Worm (Caenorhabditis elegans): Measurements from ENCODE around the gene Y67H2A.2.

The Y67H2A.2 gene

DNA sequence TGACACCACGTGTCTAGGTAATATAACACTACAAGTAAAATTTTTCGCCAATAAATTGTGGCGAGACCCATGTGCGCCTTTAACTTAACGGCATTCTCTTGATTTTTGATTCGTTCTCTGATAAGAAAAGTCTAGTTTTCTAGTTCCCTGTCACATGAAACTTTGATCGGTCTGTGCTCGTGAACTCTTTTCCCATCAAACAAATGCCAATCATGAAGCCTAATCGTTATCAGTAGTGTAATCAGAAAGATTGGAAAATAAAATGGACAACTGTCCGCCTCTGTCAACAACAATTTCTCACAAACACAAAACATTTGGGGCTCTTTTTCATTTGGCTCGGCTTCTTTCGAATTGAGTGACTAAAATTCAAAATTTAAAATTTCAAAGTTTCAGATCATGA lies 43.8 kb downstream of the Y67H2A.2 start, which contains the start of gene ttr-45 (continued):
- 0 out of 2 replicates have a peak, but pooled peaks have one; percentile 22 for TF ChIP-seq ekl-4 (GFP tag; IDR thresholded peaks at IDR 0.05)
- no peak for TF ChIP-seq bed-2 (GFP tag; IDR thresholded peaks at IDR 0.05)
- peak; percentile 5 for TF ChIP-seq nhr-90 (tag; optimal IDR thresholded peaks at IDR 0.05)
- TF ChIP-seq snpc-1.3 (tag; optimal IDR thresholded peaks at IDR 0.05; ENCODE audit: insufficient read depth) = no peak
- TF ChIP-seq lin-40 (tag; optimal IDR thresholded peaks at IDR 0.05) = peak; percentile 44
- no peak for TF ChIP-seq mcd-1 (GFP tag; IDR thresholded peaks at IDR 0.05)
- TF ChIP-seq ceh-79 (tag; optimal IDR thresholded peaks at IDR 0.05) = no peak
- no peak for TF ChIP-seq gei-17 (GFP tag; optimal IDR thresholded peaks at IDR 0.05)
- no peak for TF ChIP-seq xnd-1 (tag; optimal IDR thresholded peaks at IDR 0.05)
- TF ChIP-seq aptf-2 (GFP tag; conservative IDR thresholded peaks at IDR 0.05) = no peak
- TF ChIP-seq repo-1 (tag; optimal IDR thresholded peaks at IDR 0.05) = no peak
- TF ChIP-seq ceh-27 (GFP tag; optimal IDR thresholded peaks at IDR 0.05) = no peak
- no peak for TF ChIP-seq ceh-40 (GFP tag; IDR thresholded peaks at IDR 0.05)
- no peak for TF ChIP-seq ceh-100 (GFP tag; IDR thresholded peaks at IDR 0.05)
- TF ChIP-seq K12H6.12 (tag; optimal IDR thresholded peaks at IDR 0.05) = no peak
- TF ChIP-seq egl-44 (GFP tag; IDR thresholded peaks at IDR 0.05) = no peak
- TF ChIP-seq ceh-91 (GFP tag; IDR thresholded peaks at IDR 0.05) = no peak
- TF ChIP-seq hlh-26 (GFP tag; conservative IDR thresholded peaks at IDR 0.05) = no peak
- peak; percentile 65 for TF ChIP-seq pha-4 (tag; optimal IDR thresholded peaks at IDR 0.05)
- TF ChIP-seq lin-26 (GFP tag; IDR thresholded peaks at IDR 0.05) = no peak
- no peak for TF ChIP-seq madf-6 (GFP tag; IDR thresholded peaks at IDR 0.05)
- TF ChIP-seq cebp-2 (GFP tag; IDR thresholded peaks at IDR 0.05) = no peak
- TF ChIP-seq ztf-22 (GFP tag; optimal IDR thresholded peaks at IDR 0.05) = peak; percentile 48
- no peak for TF ChIP-seq B0035.1 (tag; optimal IDR thresholded peaks at IDR 0.05)
- no peak for TF ChIP-seq F49E8.2 (tag; optimal IDR thresholded peaks at IDR 0.05; ENCODE audit: insufficient read depth)
- no peak for TF ChIP-seq nfya-2 (GFP tag; IDR thresholded peaks at IDR 0.05)
- no peak for TF ChIP-seq snpc-1.1 (tag; optimal IDR thresholded peaks at IDR 0.05; ENCODE audit: insufficient read depth)
- TF ChIP-seq ets-4 (GFP tag; optimal IDR thresholded peaks at IDR 0.05) = peak; percentile 19
- TF ChIP-seq zfh-2 (GFP tag; conservative IDR thresholded peaks at IDR 0.05) = no peak
- no peak for TF ChIP-seq fkh-3 (tag; optimal IDR thresholded peaks at IDR 0.05)
- no peak for TF ChIP-seq Y53F4B.3 (GFP tag; IDR thresholded peaks at IDR 0.05)
- TF ChIP-seq B0261.1 (tag; optimal IDR thresholded peaks at IDR 0.05) = no peak
- no peak for TF ChIP-seq akir-1 (GFP tag; optimal IDR thresholded peaks at IDR 0.05)
- TF ChIP-seq athp-1 (tag; optimal IDR thresholded peaks at IDR 0.05) = no peak
- TF ChIP-seq K11D2.4 (GFP tag; IDR thresholded peaks at IDR 0.05) = no peak
- TF ChIP-seq F57A8.1 (GFP tag; optimal IDR thresholded peaks at IDR 0.05) = no peak
- TF ChIP-seq attf-3 (GFP tag; conservative IDR thresholded peaks at IDR 0.05) = no peak

DNA sequence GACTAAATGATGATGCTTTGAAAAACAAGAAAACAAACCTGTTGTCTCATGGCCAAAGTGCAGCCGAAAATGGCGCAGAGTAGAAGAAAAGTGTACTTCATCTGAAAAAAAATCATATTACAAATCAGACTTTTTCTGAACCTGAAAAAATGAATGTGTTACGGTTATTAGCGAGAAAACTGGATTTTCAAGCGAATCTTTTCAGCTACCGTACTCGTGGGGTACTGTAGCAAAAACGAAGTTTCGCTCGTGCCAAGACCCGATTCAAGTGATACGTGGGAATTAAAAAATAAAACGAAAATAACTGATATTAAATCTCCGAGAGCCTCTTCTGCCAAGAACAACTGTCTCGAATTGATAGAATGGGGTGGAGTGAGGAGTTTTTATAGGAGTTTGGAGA lies 45.4 kb downstream of the Y67H2A.2 start, which contains the start of gene ttr-51:
Gene ttr-51, minus strand, starts transcription at position 101 of the 400 bp plus-strand sequence.
- TF ChIP-seq D2030.7 (GFP tag; IDR thresholded peaks at IDR 0.05) = no peak
- no peak for TF ChIP-seq F23B12.7 (tag; optimal IDR thresholded peaks at IDR 0.05; ENCODE audit: insufficient read depth)

Measured in whole organism, young adult.